Fruit fly (Drosophila melanogaster) whole organism, wandering third instar larva: ENCODE data around the gene wry.

ENCODE experiments used
- Abd-B ChIP-seq: fragments of >200 bp; optimal IDR thresholded peaks from 2 replicates; lab custom pipeline; 2017; ENCODE audit warnings: missing biosample characterization, missing genetic modification characterization
- Hr78 ChIP-seq: fragments of >200 bp; optimal IDR thresholded peaks from 2 replicates; lab custom pipeline; 2017; ENCODE audit warnings: missing biosample characterization, missing genetic modification characterization
- brk ChIP-seq: fragments of 200-800 bp; sonication (Bioruptor generic); optimal IDR thresholded peaks from 2 replicates; lab custom pipeline; 2016; ENCODE audit warnings: missing biosample characterization, mild to moderate bottlenecking, missing genetic modification characterization
- pan ChIP-seq: fragments of >200 bp; optimal IDR thresholded peaks from 2 replicates; lab custom pipeline; 2017

DNA sequence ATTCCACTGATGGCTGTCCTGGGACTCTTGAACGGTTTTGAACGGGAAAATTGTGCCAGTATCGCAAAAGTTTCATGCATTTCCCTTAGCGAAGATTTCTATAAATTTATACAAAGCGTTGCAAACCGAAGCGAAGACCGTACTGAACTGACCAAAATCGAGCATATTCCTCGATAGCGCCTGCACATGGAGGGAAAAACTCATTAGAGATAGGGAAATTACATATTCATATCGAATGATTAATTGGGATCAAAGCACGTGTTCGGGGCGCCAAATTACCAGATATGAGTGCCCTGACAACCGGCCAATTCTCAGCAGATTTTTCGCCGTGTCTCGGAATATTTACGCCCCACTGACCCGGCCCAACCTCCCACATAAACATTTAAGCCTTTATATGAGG lies 45.0 kb downstream of the wry start, which contains the start of gene CG31663:
- TF ChIP-seq brk (GFP tag; lab: Kevin White, UChicago) (no peak), Hr78 (no peak), Abd-B (GFP tag; lab: Kevin White, UChicago) (no peak), pan (lab: Kevin White, UChicago) (no peak)
